Worm (Caenorhabditis elegans): ENCODE measurements around the gene slcf-1.

- TF ChIP-seq sea-1 (GFP tag; conservative IDR thresholded peaks at IDR 0.05) (no peak), pes-1 (GFP tag; IDR thresholded peaks at IDR 0.05) (no peak), hmg-4 (GFP tag; optimal IDR thresholded peaks at IDR 0.05) (peak; percentile 49), hnd-1 (tag; optimal IDR thresholded peaks at IDR 0.05) (no peak), ama-1 (optimal IDR thresholded peaks at IDR 0.05) (no peak), flt-1 (GFP tag; IDR thresholded peaks at IDR 0.05) (no peak; the same call in 1 of the 2 replicates), B0310.2 (tag; optimal IDR thresholded peaks at IDR 0.05) (no peak), ceh-13 (GFP tag; optimal IDR thresholded peaks at IDR 0.05) (no peak), F13C5.2 (tag; optimal IDR thresholded peaks at IDR 0.05) (peak; percentile 45), tbx-11 (GFP tag; IDR thresholded peaks at IDR 0.05) (0 out of 2 replicates have a peak, but pooled peaks have one; percentile 19), hmbx-1 (tag; optimal IDR thresholded peaks at IDR 0.05) (no peak), tbx-37 (GFP tag; conservative IDR thresholded peaks at IDR 0.05) (no peak), aly-1 (tag; optimal IDR thresholded peaks at IDR 0.05) (no peak), tra-4 (tag; optimal IDR thresholded peaks at IDR 0.05) (no peak)
Measured at ce11 chrX:10524483-10524948, 4.6 kb upstream of the slcf-1 start, which contains the start of the genes mboa-7 and git-1.
